Fruit fly (Drosophila melanogaster) Kc167 (cell line): ENCODE data around the gene NFAT.

Experiments
- Myc ChIP-seq: fragments of >200 bp; optimal IDR thresholded peaks from 2 replicates; lab custom pipeline; 2017; ENCODE audit warnings: missing external identifiers
- Sin3A ChIP-seq: fragments of >200 bp; optimal IDR thresholded peaks from 2 replicates; lab custom pipeline; 2018; ENCODE audit warnings: missing external identifiers
- h ChIP-seq: fragments of >200 bp; optimal IDR thresholded peaks from 3 replicates; lab custom pipeline; 2018; ENCODE audit warnings: missing external identifiers
- psq ChIP-seq: fragments of >200 bp; optimal IDR thresholded peaks from 2 replicates; lab custom pipeline; 2017; ENCODE audit warnings: missing external identifiers

DNA sequence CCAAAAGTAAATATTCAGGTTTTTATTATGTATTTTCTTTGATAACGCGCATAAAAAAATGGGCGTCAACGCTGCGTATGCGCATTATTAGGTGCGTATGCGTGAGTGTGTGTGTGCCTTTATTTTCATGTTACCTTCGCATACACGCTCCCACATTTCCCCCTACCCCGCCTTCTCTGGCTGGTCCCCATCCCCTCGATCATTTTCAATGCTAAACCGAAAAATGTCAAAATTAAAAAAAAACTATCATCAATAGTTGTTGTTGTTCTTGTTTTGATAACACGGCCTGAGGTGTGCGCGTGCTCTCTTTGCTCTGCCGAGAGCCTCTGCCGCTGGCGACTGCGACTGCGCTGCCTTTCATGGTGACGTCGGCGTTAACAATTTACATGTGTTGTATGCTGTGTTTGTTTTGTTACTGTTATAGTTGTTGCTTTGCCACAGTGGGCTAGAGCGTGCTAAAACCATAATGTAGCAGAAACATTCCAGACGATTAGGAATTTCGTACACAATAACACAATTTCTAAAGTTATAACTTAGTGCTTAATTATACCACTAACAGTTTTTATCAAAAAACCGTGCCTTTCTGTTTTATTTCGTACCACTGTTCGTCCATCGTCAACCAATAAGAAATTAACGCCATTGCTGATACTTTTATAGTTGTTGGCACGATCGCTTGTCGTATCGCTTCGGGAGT lies 15.6 kb downstream of the NFAT start:
- TF ChIP-seq Sin3A (lab: Kevin White, UChicago), result no peak
- TF ChIP-seq psq, result no peak
- TF ChIP-seq h (lab: Kevin White, UChicago), result no peak
- TF ChIP-seq Myc (lab: Kevin White, UChicago), result no peak
